Fruit fly (Drosophila melanogaster) whole organism, embryonic: ENCODE measurements around the gene Rab14.

Experiments
- ATbp ChIP-seq: fragments of 200-800 bp; sonication (Bioruptor generic); optimal IDR thresholded peaks from 2 replicates; lab custom pipeline; 2017; ENCODE audit warnings: missing biosample characterization, mild to moderate bottlenecking, missing genetic modification characterization, missing genetic modification reagents
- Aef1 ChIP-seq: fragments of 200-800 bp; sonication (Bioruptor generic); IDR thresholded peaks from 3 replicates; pipeline ENCODE4 v1.3.6; 2022; ENCODE audit warnings: missing biosample characterization, missing genetic modification characterization
- Asciz ChIP-seq: fragments of 200-800 bp; sonication (Bioruptor generic); optimal IDR thresholded peaks from 2 replicates; lab custom pipeline; 2017; ENCODE audit warnings: missing biosample characterization, mild to moderate bottlenecking, missing genetic modification characterization, missing genetic modification reagents
- Atf3 ChIP-seq: fragments of 200-800 bp; sonication (Bioruptor generic); optimal IDR thresholded peaks from 3 replicates; lab custom pipeline; 2016; ENCODE audit warnings: missing biosample characterization, missing genetic modification characterization
- CG10543 ChIP-seq: fragments of 200-800 bp; sonication (Bioruptor generic); optimal IDR thresholded peaks from 3 replicates; lab custom pipeline; 2017; ENCODE audit warnings: missing biosample characterization, mild to moderate bottlenecking, missing genetic modification characterization, moderate library complexity
- CG10959 ChIP-seq: fragments of 200-800 bp; sonication (Bioruptor generic); IDR thresholded peaks from 2 replicates; pipeline ENCODE4 v1.3.6; 2022; ENCODE audit warnings: missing biosample characterization, missing genetic modification characterization
- CG12104 ChIP-seq: fragments of 200-800 bp; sonication (Bioruptor generic); optimal IDR thresholded peaks from 3 replicates; lab custom pipeline; 2016; ENCODE audit warnings: missing biosample characterization, missing genetic modification characterization
- CG12299 ChIP-seq: fragments of 200-800 bp; sonication (Bioruptor generic); optimal IDR thresholded peaks from 2 replicates; lab custom pipeline; 2018; ENCODE audit warnings: missing biosample characterization, mild to moderate bottlenecking, missing genetic modification characterization
- CG14710 ChIP-seq: fragments of 200-800 bp; sonication (Bioruptor generic); optimal IDR thresholded peaks from 3 replicates; lab custom pipeline; 2019; ENCODE audit warnings: missing biosample characterization, mild to moderate bottlenecking, missing genetic modification characterization, moderate library complexity
- CG15011 ChIP-seq: fragments of 200-800 bp; sonication (Bioruptor generic); optimal IDR thresholded peaks from 3 replicates; lab custom pipeline; 2018; ENCODE audit warnings: missing biosample characterization, mild to moderate bottlenecking, missing genetic modification characterization
- CG15601 ChIP-seq: fragments of 200-800 bp; sonication (Bioruptor generic); optimal IDR thresholded peaks from 3 replicates; lab custom pipeline; 2019; ENCODE audit warnings: missing biosample characterization, mild to moderate bottlenecking, missing genetic modification characterization, moderate library complexity
- CG15696 ChIP-seq: fragments of 200-800 bp; sonication (Bioruptor generic); optimal IDR thresholded peaks from 2 replicates; lab custom pipeline; 2019; ENCODE audit warnings: missing biosample characterization, mild to moderate bottlenecking, missing genetic modification characterization, moderate library complexity
- CG16863 ChIP-seq: fragments of 200-800 bp; sonication (Bioruptor generic); optimal IDR thresholded peaks from 3 replicates; lab custom pipeline; 2016; ENCODE audit warnings: missing biosample characterization, missing genetic modification characterization
- CG17361 ChIP-seq: fragments of 200-800 bp; sonication (Bioruptor generic); IDR thresholded peaks from 3 replicates; pipeline ENCODE4 v1.3.6; 2022; ENCODE audit warnings: missing biosample characterization, missing genetic modification characterization
- CG17912 ChIP-seq: fragments of 200-800 bp; sonication (Bioruptor generic); optimal IDR thresholded peaks from 2 replicates; lab custom pipeline; 2018; ENCODE audit warnings: missing biosample characterization, mild to moderate bottlenecking, missing genetic modification characterization
- CG18619 ChIP-seq: fragments of 200-800 bp; sonication (Bioruptor generic); optimal IDR thresholded peaks from 3 replicates; lab custom pipeline; 2017; ENCODE audit warnings: missing biosample characterization, mild to moderate bottlenecking, missing genetic modification characterization
- CG3281 ChIP-seq: fragments of 200-800 bp; sonication (Bioruptor generic); optimal IDR thresholded peaks from 3 replicates; lab custom pipeline; 2017; ENCODE audit warnings: missing biosample characterization, mild to moderate bottlenecking, missing genetic modification characterization
- CG3838 ChIP-seq: fragments of 200-800 bp; sonication (Bioruptor generic); optimal IDR thresholded peaks from 3 replicates; lab custom pipeline; 2016; ENCODE audit warnings: missing biosample characterization, missing genetic modification characterization
- CG4360 ChIP-seq: fragments of 200-800 bp; sonication (Bioruptor generic); IDR thresholded peaks from 2 replicates; pipeline ENCODE4 v1.3.6; 2022; ENCODE audit warnings: missing biosample characterization, missing genetic modification characterization
- CG4854 ChIP-seq: fragments of 200-800 bp; sonication (Bioruptor generic); optimal IDR thresholded peaks from 2 replicates; lab custom pipeline; 2016; ENCODE audit warnings: missing biosample characterization, missing genetic modification characterization, inconsistent platforms
- CG6791 ChIP-seq: fragments of 200-800 bp; sonication (Bioruptor generic); IDR thresholded peaks from 3 replicates; pipeline ENCODE4 v1.3.6; 2022; ENCODE audit warnings: missing biosample characterization, missing genetic modification characterization; ENCODE audit not compliant: partially characterized antibody
- CG8478 ChIP-seq: fragments of >200 bp; optimal IDR thresholded peaks from 2 replicates; lab custom pipeline; 2018
- CG8944 ChIP-seq: fragments of 200-800 bp; sonication (Bioruptor generic); optimal IDR thresholded peaks from 3 replicates; lab custom pipeline; 2016; ENCODE audit warnings: missing biosample characterization, missing genetic modification characterization
- Dek ChIP-seq: fragments of 200-800 bp; sonication (Bioruptor generic); optimal IDR thresholded peaks from 3 replicates; lab custom pipeline; 2019; ENCODE audit warnings: missing biosample characterization, mild to moderate bottlenecking, missing genetic modification characterization, moderate library complexity
- E2f2 ChIP-seq: fragments of 200-800 bp; sonication (Bioruptor generic); IDR thresholded peaks from 2 replicates; pipeline ENCODE4 v1.3.6; 2022; ENCODE audit warnings: missing biosample characterization, missing genetic modification characterization
- HLHmδ ChIP-seq: fragments of 200-800 bp; sonication (Bioruptor generic); optimal IDR thresholded peaks from 2 replicates; lab custom pipeline; 2018; ENCODE audit warnings: missing biosample characterization, mild to moderate bottlenecking, missing genetic modification characterization, moderate library complexity
- Hr39 ChIP-seq: fragments of >200 bp; optimal IDR thresholded peaks from 2 replicates; lab custom pipeline; 2017
- Myb ChIP-seq: fragments of 200-800 bp; sonication (Bioruptor generic); optimal IDR thresholded peaks from 2 replicates; lab custom pipeline; 2016; ENCODE audit warnings: missing biosample characterization, missing genetic modification characterization
- Ravus ChIP-seq: fragments of 200-800 bp; sonication (Bioruptor generic); IDR thresholded peaks from 2 replicates; pipeline ENCODE4 v1.3.6; 2022; ENCODE audit warnings: missing biosample characterization, missing genetic modification characterization
- Six4 ChIP-seq: fragments of 200-800 bp; sonication (Bioruptor generic); optimal IDR thresholded peaks from 2 replicates; lab custom pipeline; 2016; ENCODE audit warnings: missing biosample characterization, missing genetic modification characterization
- Sox102F ChIP-seq: fragments of 200-800 bp; sonication (Bioruptor generic); optimal IDR thresholded peaks from 2 replicates; lab custom pipeline; 2018; ENCODE audit warnings: missing biosample characterization, mild to moderate bottlenecking, missing genetic modification characterization, moderate library complexity
- Xbp1 ChIP-seq: fragments of 200-800 bp; sonication (Bioruptor generic); optimal IDR thresholded peaks from 3 replicates; lab custom pipeline; 2016; ENCODE audit warnings: missing biosample characterization, mild to moderate bottlenecking, missing genetic modification characterization
- aop ChIP-seq: fragments of 200-800 bp; sonication (Bioruptor generic); IDR thresholded peaks from 2 replicates; pipeline ENCODE4 v1.3.6; 2022; ENCODE audit warnings: missing biosample characterization, missing genetic modification characterization
- ara ChIP-seq: fragments of 200-800 bp; sonication (Bioruptor generic); IDR thresholded peaks from 2 replicates; pipeline ENCODE4 v1.3.6; 2022; ENCODE audit warnings: missing biosample characterization, missing genetic modification characterization
- chm ChIP-seq: fragments of 200-800 bp; sonication (Bioruptor generic); IDR thresholded peaks from 2 replicates; pipeline ENCODE4 v1.3.6; 2022; ENCODE audit warnings: missing biosample characterization, missing genetic modification characterization
- ci ChIP-seq: fragments of 200-800 bp; sonication (Bioruptor generic); IDR thresholded peaks from 3 replicates; pipeline ENCODE4 v1.3.6; 2022; ENCODE audit warnings: missing biosample characterization, missing genetic modification characterization
- croc ChIP-seq: fragments of 200-800 bp; sonication (Bioruptor generic); conservative IDR thresholded peaks from 3 replicates; pipeline ENCODE4 v1.3.6; 2022; ENCODE audit warnings: missing biosample characterization, missing genetic modification characterization
- da ChIP-seq: fragments of 200-800 bp; sonication (Bioruptor generic); optimal IDR thresholded peaks from 2 replicates; lab custom pipeline; 2016; ENCODE audit warnings: missing biosample characterization, missing genetic modification characterization
- disco-r ChIP-seq: fragments of 200-800 bp; sonication (Bioruptor generic); optimal IDR thresholded peaks from 2 replicates; lab custom pipeline; 2016; ENCODE audit warnings: missing biosample characterization, missing genetic modification characterization
- en ChIP-seq: fragments of 200-800 bp; sonication (Bioruptor generic); optimal IDR thresholded peaks from 2 replicates; lab custom pipeline; 2016; ENCODE audit warnings: missing biosample characterization, missing genetic modification characterization
- eve ChIP-seq, 2 experiments: fragments of >200 bp; optimal IDR thresholded peaks; 2 replicates each; lab custom pipeline; 2017; ENCODE audit warnings: missing biosample characterization in 2 of 2, missing genetic modification characterization in 2 of 2
- ftz-f1 ChIP-seq: fragments of 200-800 bp; sonication (Bioruptor generic); optimal IDR thresholded peaks from 2 replicates; lab custom pipeline; 2016; ENCODE audit warnings: missing biosample characterization, missing genetic modification characterization
- grau ChIP-seq: fragments of 200-800 bp; optimal IDR thresholded peaks from 3 replicates; lab custom pipeline; 2019; ENCODE audit warnings: missing biosample characterization, mild to moderate bottlenecking, missing genetic modification characterization, moderate library complexity
- knrl ChIP-seq: fragments of 200-800 bp; sonication (Bioruptor generic); IDR thresholded peaks from 3 replicates; pipeline ENCODE4 v1.3.6; 2022; ENCODE audit warnings: missing biosample characterization, missing genetic modification characterization; ENCODE audit not compliant: partially characterized antibody
- pan ChIP-seq, 4 experiments: fragments of >200 bp in 3 of 4; fragments of 200-800 bp in 1 of 4; sonication (Bioruptor generic) in 1 of 4; optimal IDR thresholded peaks in 3 of 4; IDR thresholded peaks in 1 of 4; 2 replicates each; pipeline versions ENCODE4 v1.3.6 to Lab custom; 2017 to 2022; ENCODE audit warnings: missing biosample characterization in 2 of 4, missing genetic modification characterization in 2 of 4, mixed read lengths in 1 of 4
- psq ChIP-seq: fragments of 200-800 bp; sonication (Bioruptor generic); optimal IDR thresholded peaks from 2 replicates; lab custom pipeline; 2017; ENCODE audit warnings: missing biosample characterization, missing genetic modification characterization
- sens-2 ChIP-seq: fragments of 200-800 bp; sonication (Bioruptor generic); IDR thresholded peaks from 2 replicates; pipeline ENCODE4 v1.3.6; 2022; ENCODE audit warnings: missing biosample characterization, missing genetic modification characterization
- tna ChIP-seq: fragments of 200-800 bp; sonication (Bioruptor generic); IDR thresholded peaks from 2 replicates; pipeline ENCODE4 v1.3.6; 2022; ENCODE audit warnings: missing biosample characterization, missing genetic modification characterization; ENCODE audit not compliant: partially characterized antibody
- unc-4 ChIP-seq: fragments of 200-800 bp; sonication (Bioruptor generic); IDR thresholded peaks from 2 replicates; pipeline ENCODE4 v1.3.6; 2022; ENCODE audit warnings: missing biosample characterization, missing genetic modification characterization; ENCODE audit not compliant: partially characterized antibody
- zen ChIP-seq: fragments of 200-800 bp; sonication (Bioruptor generic); optimal IDR thresholded peaks from 3 replicates; lab custom pipeline; 2018; ENCODE audit warnings: missing biosample characterization, mild to moderate bottlenecking, missing genetic modification characterization, moderate library complexity
- zfh2 ChIP-seq: fragments of 200-800 bp; sonication (Bioruptor generic); optimal IDR thresholded peaks from 2 replicates; lab custom pipeline; 2016; ENCODE audit warnings: missing biosample characterization, missing genetic modification characterization

The Rab14 gene

dm6 chr2L:14372254-14372717 is 17.3 kb downstream of the Rab14 start (continued):
- TF ChIP-seq da (GFP tag; lab: Kevin White, UChicago) = peak; percentile 35
- no peak for TF ChIP-seq CG6791 (GFP tag; lab: Robert Waterston, UW)
- TF ChIP-seq CG12299 (tag; lab: Kevin White, UChicago) = no peak
- no peak for TF ChIP-seq en (GFP tag; lab: Kevin White, UChicago)
- TF ChIP-seq unc-4 (GFP tag; lab: Robert Waterston, UW) = no peak
- TF ChIP-seq CG15011 (GFP tag; lab: Kevin White, UChicago) = no peak
- no peak for TF ChIP-seq CG14710 (tag; lab: Kevin White, UChicago)
- TF ChIP-seq Dek (tag; lab: Kevin White, UChicago) = peak; percentile 81
- peak; percentile 35 for TF ChIP-seq CG3838
- TF ChIP-seq Myb = peak; percentile 37
- peak; percentile 6 for TF ChIP-seq Asciz (GFP tag; lab: Kevin White, UChicago)
- peak; percentile 66 for TF ChIP-seq ATbp (GFP tag; lab: Kevin White, UChicago)
- TF ChIP-seq zfh2 (GFP tag; lab: Kevin White, UChicago) = peak; percentile 56
- TF ChIP-seq E2f2 (GFP tag; lab: Robert Waterston, UW) = peak; percentile 67
- TF ChIP-seq CG4854 (GFP tag; lab: Kevin White, UChicago) = no peak
- peak; percentile 91 for TF ChIP-seq ci (GFP tag; lab: Robert Waterston, UW)
- peak; percentile 6 for TF ChIP-seq CG16863 (GFP tag; lab: Kevin White, UChicago)
- TF ChIP-seq ftz-f1 (GFP tag; lab: Kevin White, UChicago) = no peak
- no peak for TF ChIP-seq CG10959
- peak; percentile 31 for TF ChIP-seq CG18619 (GFP tag; lab: Kevin White, UChicago)
- TF ChIP-seq CG10543 (GFP tag; lab: Kevin White, UChicago) = peak; percentile 36
- TF ChIP-seq disco-r (GFP tag; lab: Kevin White, UChicago) = no peak
- TF ChIP-seq Sox102F (GFP tag; lab: Kevin White, UChicago) = peak; percentile 94
- TF ChIP-seq grau = peak; percentile 84
- TF ChIP-seq Hr39 = no peak
- TF ChIP-seq eve (GFP tag; optimal IDR thresholded peaks at IDR 0.05; lab: Kevin White, UChicago) = peak in 1 of 2 experiments; percentile 68
- no peak for TF ChIP-seq Six4 (GFP tag; lab: Kevin White, UChicago)
- no peak for TF ChIP-seq zen (tag; lab: Kevin White, UChicago)
- no peak for TF ChIP-seq tna (GFP tag; lab: Robert Waterston, UW)
- TF ChIP-seq Ravus (GFP tag; lab: Robert Waterston, UW) = peak; percentile 46
- TF ChIP-seq CG15696 = no peak
- TF ChIP-seq sens-2 = peak; percentile 41; the same call in 1 of the 2 replicates
- TF ChIP-seq CG17361 = peak; percentile 41; the same call in 1 of the 3 replicates
- TF ChIP-seq croc (GFP tag; lab: Robert Waterston, UW) = no peak
- TF ChIP-seq Xbp1 (GFP tag; lab: Kevin White, UChicago) = peak; percentile 8
- no peak for TF ChIP-seq knrl (GFP tag; lab: Robert Waterston, UW)
- no peak for TF ChIP-seq CG4360 (GFP tag; lab: Robert Waterston, UW)
- no peak for TF ChIP-seq pan (optimal IDR thresholded peaks at IDR 0.05; lab: Kevin White, UChicago)
- TF ChIP-seq pan (GFP tag; optimal IDR thresholded peaks at IDR 0.05 in 1 of 2, IDR thresholded peaks at IDR 0.05 in 1 of 2) = peak in 1 of 2 experiments; percentile 76
- TF ChIP-seq CG12104 (GFP tag; lab: Kevin White, UChicago) = no peak
- no peak for TF ChIP-seq CG17912
- TF ChIP-seq CG8478 = no peak
- peak; percentile 49 for TF ChIP-seq Atf3 (GFP tag; lab: Kevin White, UChicago)
- TF ChIP-seq ara (GFP tag; lab: Robert Waterston, UW) = no peak; the same call in 1 of the 2 replicates
- peak; percentile 20 for TF ChIP-seq CG3281 (GFP tag; lab: Kevin White, UChicago)
- peak; percentile 29 for TF ChIP-seq psq (GFP tag; lab: Kevin White, UChicago)
- no peak for TF ChIP-seq aop (GFP tag; lab: Robert Waterston, UW)
- TF ChIP-seq chm (GFP tag; lab: Robert Waterston, UW) = peak; percentile 56; the same call in 1 of the 2 replicates
- TF ChIP-seq CG15601 = no peak
- TF ChIP-seq Aef1 (GFP tag; lab: Robert Waterston, UW) = peak; percentile 64; the same call in 1 of the 3 replicates
- TF ChIP-seq CG8944 (GFP tag; lab: Kevin White, UChicago) = peak; percentile 53
- no peak for TF ChIP-seq HLHmδ (GFP tag; lab: Kevin White, UChicago)
